Worm (Caenorhabditis elegans) whole organism, L4 larva: ENCODE measurements around the gene prp-9.

ENCODE experiments used
- F10B5.3 ChIP-seq: sonication (generic microtip); optimal IDR thresholded peaks from 2 replicates; lab custom pipeline; 2016; ENCODE audit warnings: mild to moderate bottlenecking, missing genetic modification characterization, missing compliant biosample characterization
- F26F4.8 ChIP-seq: fragments of 200-800 bp; sonication (Bioruptor generic); conservative IDR thresholded peaks from 2 replicates; pipeline ENCODE4 v1.3.6; 2022; ENCODE audit warnings: missing genetic modification characterization, missing compliant biosample characterization
- F37D6.2 ChIP-seq: sonication (generic microtip); optimal IDR thresholded peaks from 2 replicates; lab custom pipeline; 2016; ENCODE audit warnings: mild to moderate bottlenecking, missing genetic modification characterization, missing compliant biosample characterization
- T20F7.1 ChIP-seq: fragments of 200-800 bp; sonication (Bioruptor generic); optimal IDR thresholded peaks from 2 replicates; lab custom pipeline; 2018; ENCODE audit warnings: mild to moderate bottlenecking, missing genetic modification characterization, missing compliant biosample characterization
- T26A8.4 ChIP-seq: fragments of 200-800 bp; sonication (Bioruptor generic); IDR thresholded peaks from 2 replicates; pipeline ENCODE4 v1.3.6; 2022; ENCODE audit warnings: missing genetic modification characterization, missing compliant biosample characterization
- Y75B8A.6 ChIP-seq: fragments of 200-800 bp; sonication (Bioruptor generic); IDR thresholded peaks from 2 replicates; pipeline ENCODE4 v1.3.6; 2022; ENCODE audit warnings: missing genetic modification reagents, missing genetic modification characterization, missing compliant biosample characterization
- ZK546.5 ChIP-seq, 2 experiments: sonication (generic microtip); optimal IDR thresholded peaks; 2 replicates each; lab custom pipeline; 2017; ENCODE audit warnings: missing biosample characterization in 2 of 2, missing genetic modification characterization in 2 of 2
- aha-1 ChIP-seq: fragments of 150-350 bp; peaks from one replicate; lab custom pipeline; 2014; ENCODE audit warnings: missing biosample characterization, missing genetic modification characterization
- aly-2 ChIP-seq: sonication (generic microtip); optimal IDR thresholded peaks from 2 replicates; lab custom pipeline; 2018; ENCODE audit warnings: missing biosample characterization, missing genetic modification characterization
- ama-1 ChIP-seq: fragments of 150-350 bp; optimal IDR thresholded peaks from 2 replicates; lab custom pipeline; 2014; ENCODE audit warnings: inconsistent platforms, mixed read lengths
- arid-1 ChIP-seq: fragments of 200-800 bp; sonication (Bioruptor generic); conservative IDR thresholded peaks from 2 replicates; pipeline ENCODE4 v1.3.6; 2022; ENCODE audit warnings: missing genetic modification reagents, missing genetic modification characterization, missing compliant biosample characterization
- ceh-20 ChIP-seq: fragments of 200-800 bp; sonication (Bioruptor generic); IDR thresholded peaks from 2 replicates; pipeline ENCODE4 v1.3.6; 2022; ENCODE audit warnings: missing genetic modification reagents, missing genetic modification characterization, missing compliant biosample characterization
- ceh-62 ChIP-seq: sonication (generic microtip); optimal IDR thresholded peaks from 2 replicates; lab custom pipeline; 2017; ENCODE audit warnings: missing biosample characterization, missing genetic modification characterization
- ceh-82 ChIP-seq: sonication (generic microtip); optimal IDR thresholded peaks from 2 replicates; lab custom pipeline; 2017; ENCODE audit warnings: missing biosample characterization, missing genetic modification characterization
- ces-1 ChIP-seq: fragments of 150-350 bp; sonication (generic microtip); optimal IDR thresholded peaks from 4 replicates; lab custom pipeline; 2014; ENCODE audit warnings: missing biosample characterization, missing genetic modification reagents, missing genetic modification characterization
- cey-2 ChIP-seq: sonication (generic microtip); optimal IDR thresholded peaks from 3 replicates; lab custom pipeline; 2017; ENCODE audit warnings: missing genetic modification characterization, mild to moderate bottlenecking, missing compliant biosample characterization, antibody characterized with exemption, borderline replicate concordance; ENCODE audit not compliant: insufficient read depth
- daf-12 ChIP-seq: fragments of 150-350 bp; optimal IDR thresholded peaks from 2 replicates; lab custom pipeline; 2014; ENCODE audit warnings: missing biosample characterization, missing genetic modification reagents, missing genetic modification characterization
- daf-16 ChIP-seq, 3 experiments: sonication (generic microtip); optimal IDR thresholded peaks; 2 replicates each; lab custom pipeline; 2016 to 2017; ENCODE audit warnings: missing genetic modification characterization in 3 of 3, missing genetic modification reagents in 3 of 3, mild to moderate bottlenecking in 2 of 3, missing compliant biosample characterization in 2 of 3, missing biosample characterization in 1 of 3, moderate library complexity in 1 of 3
- daf-19 ChIP-seq: fragments of 200-800 bp; sonication (Bioruptor generic); conservative IDR thresholded peaks from 2 replicates; pipeline ENCODE4 v1.3.6; 2022; ENCODE audit warnings: missing genetic modification characterization, missing compliant biosample characterization
- daf-8 ChIP-seq: fragments of 200-800 bp; sonication (Bioruptor generic); IDR thresholded peaks from 2 replicates; pipeline ENCODE4 v1.3.6; 2022; ENCODE audit warnings: missing genetic modification characterization, missing compliant biosample characterization
- dmd-6 ChIP-seq: fragments of 200-800 bp; sonication (Bioruptor generic); IDR thresholded peaks from 2 replicates; pipeline ENCODE4 v1.3.6; 2022; ENCODE audit warnings: missing genetic modification reagents, missing genetic modification characterization, missing compliant biosample characterization
- dve-1 ChIP-seq: sonication (generic microtip); optimal IDR thresholded peaks from 2 replicates; lab custom pipeline; 2017; ENCODE audit warnings: antibody characterized with exemption, mild to moderate bottlenecking, missing genetic modification characterization, missing compliant biosample characterization; ENCODE audit not compliant: insufficient read depth
- egl-43 ChIP-seq: fragments of 200-800 bp; sonication (Bioruptor generic); IDR thresholded peaks from 2 replicates; pipeline ENCODE4 v1.3.6; 2022; ENCODE audit warnings: missing genetic modification reagents, missing genetic modification characterization, missing compliant biosample characterization
- hmg-1.1 ChIP-seq: fragments of 200-800 bp; sonication (Bioruptor generic); IDR thresholded peaks from 2 replicates; pipeline ENCODE4 v1.3.6; 2022; ENCODE audit warnings: missing genetic modification reagents, missing genetic modification characterization, missing compliant biosample characterization
- lin-15B ChIP-seq: fragments of 150-350 bp; sonication (generic microtip); optimal IDR thresholded peaks from 3 replicates; lab custom pipeline; 2014; ENCODE audit warnings: missing biosample characterization, missing genetic modification characterization
- lin-39 ChIP-seq: fragments of 150-350 bp; optimal IDR thresholded peaks from 2 replicates; lab custom pipeline; 2014; ENCODE audit warnings: missing biosample characterization, missing genetic modification reagents, missing genetic modification characterization
- lir-3 ChIP-seq: sonication (generic microtip); optimal IDR thresholded peaks from 2 replicates; lab custom pipeline; 2016; ENCODE audit warnings: mild to moderate bottlenecking, missing genetic modification characterization, missing compliant biosample characterization
- lsy-2 ChIP-seq, 2 experiments: fragments of 150-350 bp in 1 of 2; sonication (generic microtip) in 1 of 2; optimal IDR thresholded peaks; 2 replicates each; lab custom pipeline; 2014 to 2017; ENCODE audit warnings: missing biosample characterization in 2 of 2, missing genetic modification characterization in 2 of 2
- madf-5 ChIP-seq, 2 experiments: fragments of 200-800 bp; sonication (Bioruptor generic); IDR thresholded peaks; 2 replicates each; pipeline ENCODE4 v1.3.6; 2022; ENCODE audit warnings: missing compliant biosample characterization in 2 of 2, missing genetic modification characterization in 2 of 2
- mdt-29 ChIP-seq: fragments of 200-800 bp; sonication (Bioruptor generic); IDR thresholded peaks from 2 replicates; pipeline ENCODE4 v1.3.6; 2022; ENCODE audit warnings: missing genetic modification reagents, missing genetic modification characterization, missing compliant biosample characterization
- mep-1 ChIP-seq: fragments of 150-350 bp; sonication (generic microtip); optimal IDR thresholded peaks from 3 replicates; lab custom pipeline; 2014; ENCODE audit warnings: missing biosample characterization, missing genetic modification characterization
- mxl-2 ChIP-seq: fragments of 200-800 bp; sonication (Bioruptor generic); conservative IDR thresholded peaks from 2 replicates; pipeline ENCODE4 v1.3.6; 2022; ENCODE audit warnings: missing genetic modification reagents, missing genetic modification characterization, missing compliant biosample characterization
- nhr-10 ChIP-seq: fragments of 150-350 bp; optimal IDR thresholded peaks from 2 replicates; lab custom pipeline; 2014; ENCODE audit warnings: missing biosample characterization, missing genetic modification characterization
- nhr-102 ChIP-seq: sonication (generic microtip); optimal IDR thresholded peaks from 2 replicates; lab custom pipeline; 2016; ENCODE audit warnings: mild to moderate bottlenecking, missing genetic modification characterization, moderate library complexity, missing compliant biosample characterization
- nhr-76 ChIP-seq: fragments of 150-350 bp; optimal IDR thresholded peaks from 2 replicates; lab custom pipeline; 2014; ENCODE audit warnings: missing biosample characterization, missing genetic modification characterization
- pha-4 ChIP-seq, 2 experiments: fragments of 150-350 bp in 1 of 2; fragments of 200-800 bp in 1 of 2; sonication (Bioruptor generic) in 1 of 2; IDR thresholded peaks in 1 of 2; optimal IDR thresholded peaks in 1 of 2; 2 replicates each; pipeline versions ENCODE4 v1.3.6 to Lab custom; 2014 to 2022; ENCODE audit warnings: missing genetic modification characterization in 2 of 2, missing genetic modification reagents in 2 of 2, missing biosample characterization in 1 of 2, missing compliant biosample characterization in 1 of 2
- php-3 ChIP-seq: fragments of 200-800 bp; sonication (Bioruptor generic); IDR thresholded peaks from 2 replicates; pipeline ENCODE4 v1.3.6; 2022; ENCODE audit warnings: missing genetic modification reagents, missing genetic modification characterization, missing compliant biosample characterization
- rbr-2 ChIP-seq: sonication (generic microtip); optimal IDR thresholded peaks from 2 replicates; lab custom pipeline; 2016; ENCODE audit warnings: missing genotype, missing genetic modification characterization, missing compliant biosample characterization
- saeg-2 ChIP-seq: fragments of 200-800 bp; sonication (Bioruptor generic); IDR thresholded peaks from 2 replicates; pipeline ENCODE4 v1.3.6; 2022; ENCODE audit warnings: missing genetic modification reagents, missing genetic modification characterization, missing compliant biosample characterization
- snpc-1.2 ChIP-seq: fragments of 200-800 bp; sonication (Bioruptor generic); IDR thresholded peaks from 2 replicates; pipeline ENCODE4 v1.3.6; 2022; ENCODE audit warnings: missing genetic modification reagents, missing genetic modification characterization, missing compliant biosample characterization
- snpc-4 ChIP-seq: fragments of 150-350 bp; optimal IDR thresholded peaks from 2 replicates; lab custom pipeline; 2014; ENCODE audit warnings: missing biosample characterization, missing genetic modification characterization
- spr-3 ChIP-seq: fragments of 200-800 bp; sonication (Bioruptor generic); optimal IDR thresholded peaks from 2 replicates; lab custom pipeline; 2018; ENCODE audit warnings: mild to moderate bottlenecking, missing genetic modification characterization, missing compliant biosample characterization
- unc-39 ChIP-seq: sonication (generic microtip); optimal IDR thresholded peaks from 2 replicates; lab custom pipeline; 2017; ENCODE audit warnings: missing biosample characterization, missing genetic modification characterization
- vab-7 ChIP-seq: fragments of 200-800 bp; sonication (Bioruptor generic); IDR thresholded peaks from 2 replicates; pipeline ENCODE4 v1.3.6; 2022; ENCODE audit warnings: missing genetic modification reagents, missing genetic modification characterization, missing compliant biosample characterization
- zfp-2 ChIP-seq: sonication (generic microtip); optimal IDR thresholded peaks from 2 replicates; lab custom pipeline; 2016; ENCODE audit warnings: mild to moderate bottlenecking, missing genetic modification characterization, missing compliant biosample characterization
- zip-11 ChIP-seq: fragments of 200-800 bp; sonication (Bioruptor generic); IDR thresholded peaks from 2 replicates; pipeline ENCODE4 v1.3.6; 2022; ENCODE audit warnings: missing genetic modification characterization, missing compliant biosample characterization
- ztf-11 ChIP-seq: fragments of 150-350 bp; optimal IDR thresholded peaks from 2 replicates; lab custom pipeline; 2014; ENCODE audit warnings: missing biosample characterization, missing genetic modification characterization

prp-9 gene

DNA sequence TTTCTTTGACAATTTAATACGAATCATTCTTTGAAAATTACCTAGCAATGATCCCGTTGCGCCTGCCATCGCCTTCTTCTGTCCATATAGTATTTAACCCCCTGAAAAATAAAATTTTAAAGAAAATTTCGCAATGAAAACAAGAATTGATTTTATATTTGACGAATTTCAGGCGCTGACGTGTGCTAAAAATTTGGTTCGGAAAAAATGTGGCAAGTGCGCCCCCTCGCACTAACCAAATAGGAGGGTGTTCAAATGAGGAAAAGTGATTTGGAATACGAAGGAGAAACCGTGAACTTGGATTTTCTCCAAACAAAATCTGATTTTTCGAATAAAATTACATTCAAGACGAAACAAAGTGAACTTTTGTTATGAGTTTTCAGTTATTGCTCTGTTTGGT is 40.8 kb upstream of the prp-9 start, which contains the start of gene stc-1 (continued):
- TF ChIP-seq F26F4.8 (GFP tag; lab: Robert Waterston, UW) (no peak), ama-1 (lab: Kevin White, UChicago) (no peak), dve-1 (tag; lab: Kevin White, UChicago) (peak; percentile 43), saeg-2 (GFP tag; lab: Robert Waterston, UW) (no peak), lin-15B (tag; lab: Kevin White, UChicago) (no peak), lsy-2 (tag; optimal IDR thresholded peaks at IDR 0.05; lab: Kevin White, UChicago) (peak in 1 of 2 experiments; percentile 45), mdt-29 (GFP tag; lab: Robert Waterston, UW) (no peak), pha-4 (GFP tag; IDR thresholded peaks at IDR 0.05; lab: Robert Waterston, UW) (no peak), pha-4 (tag; optimal IDR thresholded peaks at IDR 0.05; lab: Kevin White, UChicago) (no peak)

DNA sequence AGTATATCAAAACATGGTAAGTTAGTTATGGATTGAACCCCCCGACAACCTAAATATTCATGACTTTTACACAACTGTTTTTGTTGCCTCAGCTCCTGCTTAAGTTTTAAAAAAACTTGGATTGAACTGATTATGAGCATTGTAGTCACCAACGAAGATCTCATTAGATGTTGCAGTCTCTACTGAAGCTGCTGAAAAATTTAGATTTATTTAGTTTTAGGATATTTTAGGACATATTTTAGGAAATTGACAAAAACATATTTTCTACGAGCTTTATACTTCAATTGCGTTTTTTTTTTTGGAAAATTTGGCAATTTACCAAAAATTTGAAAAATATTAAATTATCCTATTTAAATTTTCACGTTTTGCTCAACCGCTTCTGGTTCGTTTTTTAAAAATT is 36.8 kb upstream of the prp-9 start, which contains the start of gene F54C9.14:
Gene F54C9.14, plus strand, starts transcription at position 301 of the 400 bp plus-strand sequence.
- no peak for TF ChIP-seq daf-19 (GFP tag; lab: Robert Waterston, UW)
- no peak for TF ChIP-seq cey-2
- no peak for TF ChIP-seq Y75B8A.6

DNA sequence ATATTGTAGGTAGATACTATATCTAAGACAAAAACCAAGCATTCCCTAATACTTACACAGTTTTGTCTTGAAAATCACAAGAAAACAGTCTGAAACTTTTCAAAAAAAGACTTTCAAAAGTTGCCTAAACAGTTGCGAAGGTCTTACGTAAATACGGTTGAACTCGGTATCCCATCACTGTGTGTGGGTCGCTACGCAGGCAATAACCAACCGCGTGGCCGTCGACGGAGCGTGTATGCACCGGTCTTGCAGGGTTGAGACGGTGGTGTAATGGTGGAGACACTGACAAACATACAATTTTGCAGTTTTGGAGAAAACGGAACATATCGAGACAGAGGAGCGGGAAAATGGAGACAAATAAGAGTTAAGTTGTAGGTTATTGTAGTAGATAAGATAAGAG is 36.0 kb upstream of the prp-9 start, which contains the start of gene iff-2:
Gene iff-2, minus strand, starts transcription at position 141 of the 400 bp plus-strand sequence.
- TF ChIP-seq unc-39 (tag; lab: Kevin White, UChicago) (no peak), daf-16 (GFP tag; optimal IDR thresholded peaks at IDR 0.05; lab: Kevin White, UChicago) (peak; percentile 89 to 91), daf-16 (tag; optimal IDR thresholded peaks at IDR 0.05; lab: Kevin White, UChicago) (peak; percentile 92), php-3 (GFP tag; lab: Robert Waterston, UW) (peak; percentile 95), zfp-2 (tag; lab: Kevin White, UChicago) (peak; percentile 100), mdt-29 (GFP tag; lab: Robert Waterston, UW) (no peak; the same call in none of the 2 replicates), egl-43 (GFP tag; lab: Robert Waterston, UW) (no peak; the same call in 1 of the 2 replicates), nhr-76 (tag; lab: Kevin White, UChicago) (peak; percentile 81), vab-7 (GFP tag; lab: Robert Waterston, UW) (peak; percentile 93), snpc-1.2 (GFP tag; lab: Robert Waterston, UW) (no peak), nhr-10 (tag; lab: Kevin White, UChicago) (peak; percentile 97), T26A8.4 (GFP tag; lab: Robert Waterston, UW) (peak; percentile 97), mep-1 (tag; lab: Kevin White, UChicago) (peak; percentile 99), daf-8 (GFP tag; lab: Robert Waterston, UW) (no peak), lin-39 (tag; lab: Kevin White, UChicago) (no peak), ztf-11 (tag; lab: Kevin White, UChicago) (peak; percentile 2), nhr-102 (tag; lab: Kevin White, UChicago) (peak; percentile 97), hmg-1.1 (GFP tag; lab: Robert Waterston, UW) (peak; percentile 99), ceh-62 (tag; lab: Kevin White, UChicago) (no peak), aly-2 (tag; lab: Kevin White, UChicago) (peak; percentile 19), spr-3 (GFP tag; lab: Kevin White, UChicago) (peak; percentile 93), madf-5 (GFP tag; IDR thresholded peaks at IDR 0.05; lab: Robert Waterston, UW) (peak in 1 of 2 experiments; percentile 89; a peak in 1 of 4 replicates), dmd-6 (GFP tag; lab: Robert Waterston, UW) (peak; percentile 99), F10B5.3 (tag; lab: Kevin White, UChicago) (peak; percentile 75), zip-11 (no peak), rbr-2 (tag; lab: Kevin White, UChicago) (peak; percentile 99), mxl-2 (GFP tag; lab: Robert Waterston, UW) (peak; percentile 92), ceh-82 (tag; lab: Kevin White, UChicago) (peak; percentile 12), aha-1 (tag; lab: Kevin White, UChicago) (peak; percentile 100), ceh-20 (GFP tag; lab: Robert Waterston, UW) (peak; percentile 98), F37D6.2 (tag; lab: Kevin White, UChicago) (peak; percentile 95), ces-1 (peak; percentile 77), lir-3 (tag; lab: Kevin White, UChicago) (peak; percentile 76), snpc-4 (tag; lab: Kevin White, UChicago) (peak; percentile 70), arid-1 (peak; percentile 97), daf-12 (tag; lab: Kevin White, UChicago) (no peak), ZK546.5 (tag; optimal IDR thresholded peaks at IDR 0.05; lab: Kevin White, UChicago) (peak; percentile 47 to 92), T20F7.1 (GFP tag; lab: Kevin White, UChicago) (peak; percentile 97)
